Fruit fly (Drosophila melanogaster) whole organism, pupa: ENCODE data around the gene CG18265.

Experiments
- CG12605 ChIP-seq: fragments of 200-800 bp; sonication (Bioruptor generic); IDR thresholded peaks from 2 replicates; pipeline ENCODE4 v1.3.6; 2022; ENCODE audit warnings: missing biosample characterization, missing genetic modification characterization
- CG14655 ChIP-seq: fragments of 200-800 bp; sonication (Bioruptor generic); optimal IDR thresholded peaks from 3 replicates; lab custom pipeline; 2017; ENCODE audit warnings: mild to moderate bottlenecking, missing biosample characterization, missing genetic modification reagents, missing genetic modification characterization
- CG15710 ChIP-seq: fragments of 200-800 bp; sonication (Bioruptor generic); optimal IDR thresholded peaks from 2 replicates; lab custom pipeline; 2018; ENCODE audit warnings: missing biosample characterization, mild to moderate bottlenecking, missing genetic modification characterization, moderate library complexity
- CG17806 ChIP-seq: fragments of 200-800 bp; sonication (Bioruptor generic); optimal IDR thresholded peaks from 2 replicates; lab custom pipeline; 2018; ENCODE audit warnings: missing biosample characterization, mild to moderate bottlenecking, missing genetic modification characterization, moderate library complexity
- CG8159 ChIP-seq: fragments of 200-800 bp; sonication (Bioruptor generic); optimal IDR thresholded peaks from 3 replicates; lab custom pipeline; 2018; ENCODE audit warnings: missing biosample characterization, mild to moderate bottlenecking, missing genetic modification characterization, moderate library complexity
- CG8301 ChIP-seq: fragments of 200-800 bp; sonication (Bioruptor generic); optimal IDR thresholded peaks from 2 replicates; lab custom pipeline; 2018; ENCODE audit warnings: missing biosample characterization, mild to moderate bottlenecking, missing genetic modification characterization
- CG9948 ChIP-seq: fragments of 200-800 bp; sonication (Bioruptor generic); optimal IDR thresholded peaks from 2 replicates; lab custom pipeline; 2018; ENCODE audit warnings: missing biosample characterization, mild to moderate bottlenecking, missing genetic modification characterization, moderate library complexity
- EcR ChIP-seq: fragments of 200-800 bp; sonication (Bioruptor generic); optimal IDR thresholded peaks from 3 replicates; lab custom pipeline; 2019; ENCODE audit warnings: missing biosample characterization, missing genetic modification characterization, mild to moderate bottlenecking, moderate library complexity, missing genetic modification reagents
- Pif1A ChIP-seq: fragments of 200-800 bp; sonication (Bioruptor generic); optimal IDR thresholded peaks from 3 replicates; lab custom pipeline; 2016; ENCODE audit warnings: missing biosample characterization, missing genetic modification characterization
- Pif1B ChIP-seq: fragments of 200-800 bp; sonication (Bioruptor generic); optimal IDR thresholded peaks from 3 replicates; lab custom pipeline; 2016; ENCODE audit warnings: missing biosample characterization, missing genetic modification characterization
- fd96Ca ChIP-seq: fragments of 200-800 bp; sonication (Bioruptor generic); IDR thresholded peaks from 3 replicates; pipeline ENCODE4 v1.3.6; 2022; ENCODE audit warnings: missing biosample characterization, missing genetic modification characterization

- no peak for TF ChIP-seq Pif1B
- no peak for TF ChIP-seq EcR (GFP tag; lab: Kevin White, UChicago)
- no peak for TF ChIP-seq CG15710
- TF ChIP-seq CG12605, result no peak
- no peak for TF ChIP-seq Pif1A (GFP tag; lab: Kevin White, UChicago)
- TF ChIP-seq CG8301 (tag; lab: Kevin White, UChicago), result no peak
- TF ChIP-seq CG14655, result no peak
- TF ChIP-seq CG8159 (tag; lab: Kevin White, UChicago), result no peak
- no peak for TF ChIP-seq CG17806
- no peak for TF ChIP-seq CG9948 (tag; lab: Kevin White, UChicago)
- no peak for TF ChIP-seq fd96Ca (GFP tag; lab: Robert Waterston, UW)
Measured at dm6 chr3L:17407480-17408093, 31.6 kb upstream of the CG18265 start.
